Fruit fly (Drosophila melanogaster) whole organism, embryonic: ENCODE measurements around the gene CG10053.

Experiments used
- B-H2 ChIP-seq: fragments of 200-800 bp; sonication (Bioruptor generic); optimal IDR thresholded peaks from 2 replicates; lab custom pipeline; 2018; ENCODE audit warnings: missing biosample characterization, mild to moderate bottlenecking, missing genetic modification characterization
- BEAF-32 ChIP-seq: fragments of 200-800 bp; sonication (Bioruptor generic); optimal IDR thresholded peaks from 3 replicates; lab custom pipeline; 2017; ENCODE audit warnings: missing biosample characterization, missing genetic modification characterization, mild to moderate bottlenecking, moderate library complexity, missing genetic modification reagents
- CG10209 ChIP-seq: fragments of 200-800 bp; sonication (Bioruptor generic); optimal IDR thresholded peaks from 3 replicates; lab custom pipeline; 2017; ENCODE audit warnings: missing biosample characterization, mild to moderate bottlenecking, missing genetic modification characterization, missing genetic modification reagents
- CG12659 ChIP-seq: fragments of 200-800 bp; sonication (Bioruptor generic); optimal IDR thresholded peaks from 3 replicates; lab custom pipeline; 2017; ENCODE audit warnings: mild to moderate bottlenecking, missing biosample characterization, missing genetic modification reagents, missing genetic modification characterization
- CG12942 ChIP-seq: fragments of 200-800 bp; sonication (Bioruptor generic); optimal IDR thresholded peaks from 3 replicates; lab custom pipeline; 2016; ENCODE audit warnings: missing biosample characterization, missing genetic modification characterization
- CG14710 ChIP-seq: fragments of 200-800 bp; sonication (Bioruptor generic); optimal IDR thresholded peaks from 3 replicates; lab custom pipeline; 2019; ENCODE audit warnings: missing biosample characterization, mild to moderate bottlenecking, missing genetic modification characterization, moderate library complexity
- CG16813 ChIP-seq: fragments of 200-800 bp; sonication (Bioruptor generic); IDR thresholded peaks from 3 replicates; pipeline ENCODE4 v1.3.6; 2022; ENCODE audit warnings: missing biosample characterization, missing genetic modification characterization; ENCODE audit not compliant: partially characterized antibody
- CG17186 ChIP-seq: fragments of 200-800 bp; sonication (Bioruptor generic); optimal IDR thresholded peaks from 3 replicates; lab custom pipeline; 2017; ENCODE audit warnings: missing biosample characterization, missing genetic modification reagents, missing genetic modification characterization
- CG18011 ChIP-seq: fragments of 200-800 bp; sonication (Bioruptor generic); optimal IDR thresholded peaks from 2 replicates; lab custom pipeline; 2017; ENCODE audit warnings: missing biosample characterization, missing genetic modification characterization, mild to moderate bottlenecking, moderate library complexity, missing genotype
- CG18476 ChIP-seq: fragments of 200-800 bp; sonication (Bioruptor generic); optimal IDR thresholded peaks from 2 replicates; lab custom pipeline; 2016; ENCODE audit warnings: missing biosample characterization, mild to moderate bottlenecking, missing genetic modification characterization
- CG18599 ChIP-seq: fragments of 200-800 bp; sonication (Bioruptor generic); optimal IDR thresholded peaks from 3 replicates; lab custom pipeline; 2017; ENCODE audit warnings: missing biosample characterization, missing genetic modification characterization, mild to moderate bottlenecking, moderate library complexity, missing genetic modification reagents
- CG30431 ChIP-seq: fragments of 200-800 bp; sonication (Bioruptor generic); optimal IDR thresholded peaks from 2 replicates; lab custom pipeline; 2017; ENCODE audit warnings: missing biosample characterization, missing genetic modification characterization
- CG34422 ChIP-seq: fragments of 200-800 bp; sonication (Bioruptor generic); IDR thresholded peaks from 3 replicates; pipeline ENCODE4 v1.3.6; 2022; ENCODE audit warnings: missing biosample characterization, missing genetic modification characterization
- CG3838 ChIP-seq: fragments of 200-800 bp; sonication (Bioruptor generic); optimal IDR thresholded peaks from 3 replicates; lab custom pipeline; 2016; ENCODE audit warnings: missing biosample characterization, missing genetic modification characterization
- CG4360 ChIP-seq: fragments of 200-800 bp; sonication (Bioruptor generic); IDR thresholded peaks from 2 replicates; pipeline ENCODE4 v1.3.6; 2022; ENCODE audit warnings: missing biosample characterization, missing genetic modification characterization
- CG4820 ChIP-seq: fragments of 200-800 bp; sonication (Bioruptor generic); optimal IDR thresholded peaks from 3 replicates; lab custom pipeline; 2016; ENCODE audit warnings: missing biosample characterization, missing genetic modification characterization
- CG4854 ChIP-seq: fragments of 200-800 bp; sonication (Bioruptor generic); optimal IDR thresholded peaks from 2 replicates; lab custom pipeline; 2016; ENCODE audit warnings: missing biosample characterization, missing genetic modification characterization, inconsistent platforms
- CG5245 ChIP-seq: fragments of 200-800 bp; sonication (Bioruptor generic); optimal IDR thresholded peaks from 3 replicates; lab custom pipeline; 2016; ENCODE audit warnings: missing biosample characterization, missing genetic modification characterization
- CG7271 ChIP-seq: fragments of 200-800 bp; sonication (Bioruptor generic); optimal IDR thresholded peaks from 2 replicates; lab custom pipeline; 2018; ENCODE audit warnings: missing biosample characterization, mild to moderate bottlenecking, missing genetic modification characterization, moderate library complexity
- CG9609 ChIP-seq: fragments of 200-800 bp; sonication (Bioruptor generic); optimal IDR thresholded peaks from 3 replicates; lab custom pipeline; 2016; ENCODE audit warnings: missing biosample characterization, missing genetic modification characterization
- D19A ChIP-seq: fragments of 200-800 bp; optimal IDR thresholded peaks from 3 replicates; lab custom pipeline; 2019; ENCODE audit warnings: missing biosample characterization, mild to moderate bottlenecking, missing genetic modification characterization, moderate library complexity
- D19B ChIP-seq: fragments of 200-800 bp; sonication (Bioruptor generic); optimal IDR thresholded peaks from 2 replicates; lab custom pipeline; 2017; ENCODE audit warnings: missing biosample characterization, mild to moderate bottlenecking, missing genetic modification characterization
- Drgx ChIP-seq: fragments of 200-800 bp; sonication (Bioruptor generic); IDR thresholded peaks from 2 replicates; pipeline ENCODE4 v1.3.6; 2022; ENCODE audit warnings: missing biosample characterization, missing genetic modification characterization
- ERR ChIP-seq: fragments of 200-800 bp; sonication (Bioruptor generic); optimal IDR thresholded peaks from 2 replicates; lab custom pipeline; 2016; ENCODE audit warnings: missing biosample characterization, missing genetic modification characterization
- Ets97D ChIP-seq: fragments of 200-800 bp; sonication (Bioruptor generic); optimal IDR thresholded peaks from 3 replicates; lab custom pipeline; 2016; ENCODE audit warnings: missing biosample characterization, missing genetic modification characterization
- Trl ChIP-seq, 3 experiments: fragments of >200 bp in 2 of 3; fragments of 200-800 bp in 1 of 3; sonication (Bioruptor generic) in 1 of 3; optimal IDR thresholded peaks; 2 replicates in 1 of 3; 3 replicates in 2 of 3; lab custom pipeline; 2016 to 2017; ENCODE audit warnings: missing biosample characterization in 1 of 3, missing genetic modification characterization in 1 of 3
- abd-A ChIP-seq: fragments of 200-800 bp; sonication (Bioruptor generic); optimal IDR thresholded peaks from 3 replicates; lab custom pipeline; 2019; ENCODE audit warnings: missing biosample characterization, mild to moderate bottlenecking, missing genetic modification characterization, moderate library complexity
- ase ChIP-seq: fragments of 200-800 bp; sonication (Bioruptor generic); IDR thresholded peaks from 3 replicates; pipeline ENCODE4 v1.3.6; 2022; ENCODE audit warnings: missing biosample characterization, missing genetic modification characterization
- bbx ChIP-seq: fragments of 200-800 bp; sonication (Bioruptor generic); IDR thresholded peaks from 2 replicates; pipeline ENCODE4 v1.3.6; 2022; ENCODE audit warnings: missing biosample characterization, missing genetic modification characterization; ENCODE audit not compliant: partially characterized antibody
- br ChIP-seq: fragments of >200 bp; optimal IDR thresholded peaks from 2 replicates; lab custom pipeline; 2017
- cato ChIP-seq: fragments of 200-800 bp; sonication (Bioruptor generic); optimal IDR thresholded peaks from 2 replicates; lab custom pipeline; 2016; ENCODE audit warnings: missing biosample characterization, missing genetic modification characterization, borderline replicate concordance
- crp ChIP-seq, 2 experiments: fragments of 200-800 bp; sonication (Bioruptor generic); optimal IDR thresholded peaks; 2 replicates in 1 of 2; 3 replicates in 1 of 2; lab custom pipeline; 2017; ENCODE audit warnings: missing biosample characterization in 2 of 2, missing genetic modification characterization in 2 of 2, mild to moderate bottlenecking in 1 of 2, moderate library complexity in 1 of 2
- dpn ChIP-seq, 2 experiments: fragments of 200-800 bp; sonication (Bioruptor generic); optimal IDR thresholded peaks; 3 replicates each; lab custom pipeline; 2016; ENCODE audit warnings: missing biosample characterization in 2 of 2, missing genetic modification characterization in 2 of 2
- esg ChIP-seq: fragments of 200-800 bp; sonication (Bioruptor generic); conservative IDR thresholded peaks from 2 replicates; pipeline ENCODE4 v1.3.6; 2022; ENCODE audit warnings: missing biosample characterization, missing genetic modification characterization
- fd3F ChIP-seq: fragments of 200-800 bp; sonication (Bioruptor generic); optimal IDR thresholded peaks from 2 replicates; lab custom pipeline; 2018; ENCODE audit warnings: missing biosample characterization, mild to moderate bottlenecking, missing genetic modification characterization, moderate library complexity
- ftz-f1 ChIP-seq: fragments of 200-800 bp; sonication (Bioruptor generic); optimal IDR thresholded peaks from 2 replicates; lab custom pipeline; 2016; ENCODE audit warnings: missing biosample characterization, missing genetic modification characterization
- grn ChIP-seq: fragments of 200-800 bp; sonication (Bioruptor generic); optimal IDR thresholded peaks from 3 replicates; lab custom pipeline; 2017; ENCODE audit warnings: missing biosample characterization, missing genetic modification characterization
- hbn ChIP-seq: fragments of 200-800 bp; sonication (Bioruptor generic); IDR thresholded peaks from 2 replicates; pipeline ENCODE4 v1.3.6; 2022; ENCODE audit warnings: missing biosample characterization, missing genetic modification characterization; ENCODE audit not compliant: partially characterized antibody
- jing ChIP-seq: fragments of 200-800 bp; sonication (Bioruptor generic); optimal IDR thresholded peaks from 2 replicates; lab custom pipeline; 2018; ENCODE audit warnings: missing biosample characterization, mild to moderate bottlenecking, missing genetic modification characterization
- klu ChIP-seq: fragments of 200-800 bp; sonication (Bioruptor generic); IDR thresholded peaks from 2 replicates; pipeline ENCODE4 v1.3.6; 2022; ENCODE audit warnings: missing biosample characterization, missing genetic modification characterization
- mam ChIP-seq: fragments of 200-800 bp; sonication (Bioruptor generic); optimal IDR thresholded peaks from 3 replicates; lab custom pipeline; 2016; ENCODE audit warnings: missing biosample characterization, missing genetic modification characterization
- mld ChIP-seq: fragments of 200-800 bp; sonication (Bioruptor generic); IDR thresholded peaks from 3 replicates; pipeline ENCODE4 v1.3.6; 2022; ENCODE audit warnings: missing biosample characterization, missing genetic modification characterization; ENCODE audit not compliant: partially characterized antibody
- pan ChIP-seq, 4 experiments: fragments of >200 bp in 3 of 4; fragments of 200-800 bp in 1 of 4; sonication (Bioruptor generic) in 1 of 4; optimal IDR thresholded peaks in 3 of 4; IDR thresholded peaks in 1 of 4; 2 replicates each; pipeline versions ENCODE4 v1.3.6 to Lab custom; 2017 to 2022; ENCODE audit warnings: missing biosample characterization in 2 of 4, missing genetic modification characterization in 2 of 4, mixed read lengths in 1 of 4
- phol ChIP-seq: fragments of 200-800 bp; sonication (Bioruptor generic); optimal IDR thresholded peaks from 3 replicates; lab custom pipeline; 2018; ENCODE audit warnings: missing biosample characterization, mild to moderate bottlenecking, missing genetic modification characterization, moderate library complexity
- pita ChIP-seq: fragments of 200-800 bp; sonication (Bioruptor generic); optimal IDR thresholded peaks from 2 replicates; lab custom pipeline; 2017; ENCODE audit warnings: missing biosample characterization, mild to moderate bottlenecking, missing genetic modification characterization
- scrt ChIP-seq: fragments of 200-800 bp; sonication (Bioruptor generic); optimal IDR thresholded peaks from 2 replicates; lab custom pipeline; 2018; ENCODE audit warnings: missing biosample characterization, mild to moderate bottlenecking, missing genetic modification characterization, moderate library complexity
- stwl ChIP-seq: fragments of 200-800 bp; sonication (Bioruptor generic); optimal IDR thresholded peaks from 3 replicates; lab custom pipeline; 2018; ENCODE audit warnings: missing biosample characterization, mild to moderate bottlenecking, missing genetic modification characterization, moderate library complexity
- ttk ChIP-seq: fragments of 200-800 bp; sonication (Bioruptor generic); IDR thresholded peaks from 2 replicates; pipeline ENCODE4 v2.1.2; 2022; ENCODE audit warnings: missing biosample characterization, missing genetic modification characterization
- tup ChIP-seq: fragments of 200-800 bp; sonication (Bioruptor generic); optimal IDR thresholded peaks from 2 replicates; lab custom pipeline; 2016; ENCODE audit warnings: missing biosample characterization, mild to moderate bottlenecking, missing genetic modification characterization, moderate library complexity
- zf30C ChIP-seq: fragments of 200-800 bp; sonication (Bioruptor generic); optimal IDR thresholded peaks from 3 replicates; lab custom pipeline; 2018; ENCODE audit warnings: missing biosample characterization, mild to moderate bottlenecking, missing genetic modification characterization

Gene CG10053

DNA sequence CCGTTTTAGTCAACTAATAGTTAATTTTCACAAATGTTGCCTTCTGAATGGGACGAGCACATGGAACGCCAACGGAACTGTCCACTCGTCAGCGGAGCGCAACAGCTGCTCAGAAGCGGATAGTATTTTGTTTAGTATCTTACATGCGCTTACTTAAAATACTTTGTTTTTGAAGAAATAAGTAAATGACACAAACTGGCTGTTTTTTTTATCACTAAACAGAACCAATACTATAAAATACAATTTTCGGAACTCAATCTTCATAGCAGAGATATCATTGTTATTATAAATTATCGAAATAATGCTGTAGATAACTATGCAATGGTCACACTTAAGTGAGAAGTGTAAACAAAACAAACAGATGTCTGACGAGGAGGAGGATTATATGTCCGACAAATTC lies at the start of gene CG10053, which contains the start of gene Noc3:
CG10053 (plus strand) TSS at position 202 of the 400 bp plus-strand sequence.
Noc3 (minus strand) TSS at position 81 of the 400 bp plus-strand sequence.
- TF ChIP-seq BEAF-32, result peak; percentile 37
- no peak for TF ChIP-seq zf30C (GFP tag; lab: Kevin White, UChicago)
- TF ChIP-seq fd3F (GFP tag; lab: Kevin White, UChicago), result no peak
- no peak for TF ChIP-seq abd-A (tag; lab: Kevin White, UChicago)
- TF ChIP-seq CG16813 (GFP tag; lab: Robert Waterston, UW), result no peak
- TF ChIP-seq ase, result no peak
- no peak for TF ChIP-seq Trl (optimal IDR thresholded peaks at IDR 0.05; lab: Kevin White, UChicago)
- TF ChIP-seq Trl (GFP tag; optimal IDR thresholded peaks at IDR 0.05; lab: Kevin White, UChicago), result no peak
- TF ChIP-seq phol (tag; lab: Kevin White, UChicago), result peak; percentile 6
- no peak for TF ChIP-seq CG9609 (GFP tag; lab: Kevin White, UChicago)
- no peak for TF ChIP-seq ERR
- TF ChIP-seq CG4820, result no peak
- no peak for TF ChIP-seq pan (optimal IDR thresholded peaks at IDR 0.05; lab: Kevin White, UChicago)
- TF ChIP-seq pan (GFP tag; optimal IDR thresholded peaks at IDR 0.05 in 1 of 2, IDR thresholded peaks at IDR 0.05 in 1 of 2), result no peak
- TF ChIP-seq cato (GFP tag; lab: Kevin White, UChicago), result no peak
- no peak for TF ChIP-seq dpn (GFP tag; optimal IDR thresholded peaks at IDR 0.05; lab: Kevin White, UChicago)
- TF ChIP-seq crp (GFP tag; optimal IDR thresholded peaks at IDR 0.05; lab: Kevin White, UChicago), result peak; percentile 81 to 93
- no peak for TF ChIP-seq CG4854
- TF ChIP-seq CG18476 (GFP tag; lab: Kevin White, UChicago), result no peak
- no peak for TF ChIP-seq esg (GFP tag; lab: Robert Waterston, UW)
- TF ChIP-seq jing (GFP tag; lab: Kevin White, UChicago), result no peak
- no peak for TF ChIP-seq mld (GFP tag; lab: Robert Waterston, UW)
- no peak for TF ChIP-seq scrt (GFP tag; lab: Kevin White, UChicago)
- TF ChIP-seq klu (GFP tag; lab: Robert Waterston, UW), result no peak
- no peak for TF ChIP-seq mam (GFP tag; lab: Kevin White, UChicago)
- TF ChIP-seq ttk (GFP tag; lab: Robert Waterston, UW), result no peak
- TF ChIP-seq Ets97D (GFP tag; lab: Kevin White, UChicago), result peak; percentile 54
- TF ChIP-seq ftz-f1, result no peak
- TF ChIP-seq CG12942, result no peak
- no peak for TF ChIP-seq bbx (GFP tag; lab: Robert Waterston, UW)
- TF ChIP-seq CG18599, result no peak
- no peak for TF ChIP-seq CG3838 (GFP tag; lab: Kevin White, UChicago)
- TF ChIP-seq CG30431 (GFP tag; lab: Kevin White, UChicago), result no peak
- no peak for TF ChIP-seq hbn (GFP tag; lab: Robert Waterston, UW)
- TF ChIP-seq stwl (tag; lab: Kevin White, UChicago), result peak; percentile 82
- TF ChIP-seq CG5245, result no peak
- no peak for TF ChIP-seq D19B (GFP tag; lab: Kevin White, UChicago)
- TF ChIP-seq B-H2, result no peak
- TF ChIP-seq CG7271 (tag; lab: Kevin White, UChicago), result no peak
- TF ChIP-seq D19A (tag; lab: Kevin White, UChicago), result no peak
- no peak for TF ChIP-seq br (lab: Kevin White, UChicago)
- no peak for TF ChIP-seq tup
- no peak for TF ChIP-seq CG12659
- TF ChIP-seq Drgx (GFP tag; lab: Robert Waterston, UW), result no peak
- TF ChIP-seq CG17186, result peak; percentile 65
- no peak for TF ChIP-seq pita
- TF ChIP-seq grn (GFP tag; lab: Kevin White, UChicago), result no peak
- TF ChIP-seq CG34422 (GFP tag; lab: Robert Waterston, UW), result no peak; the same call in 2 of the 3 replicates
- no peak for TF ChIP-seq CG4360 (GFP tag; lab: Robert Waterston, UW)
- no peak for TF ChIP-seq CG10209 (GFP tag; lab: Kevin White, UChicago)
- no peak for TF ChIP-seq CG18011 (GFP tag; lab: Kevin White, UChicago)
- no peak for TF ChIP-seq CG14710 (tag; lab: Kevin White, UChicago)
